Fruit fly (Drosophila melanogaster): ENCODE results near the gene ssx.

The ssx gene

dm6 chrX:1398455-1399055 lies 28.2 kb downstream of the ssx start (continued):
- peak; percentile 34 for TF ChIP-seq CG12659 (GFP tag; optimal IDR thresholded peaks at IDR 0.05)
- TF ChIP-seq ase (GFP tag; IDR thresholded peaks at IDR 0.05) = no peak; the same call in 1 of the 3 replicates
- TF ChIP-seq CG16813 (GFP tag; IDR thresholded peaks at IDR 0.05; ENCODE audit: partially characterized antibody) = no peak
- TF ChIP-seq Deaf1 (tag; optimal IDR thresholded peaks at IDR 0.05) = no peak
- TF ChIP-seq Dip3 (GFP tag; optimal IDR thresholded peaks at IDR 0.05) = peak; percentile 53
- TF ChIP-seq Bteb2 (GFP tag; optimal IDR thresholded peaks at IDR 0.05) = no peak
- peak; percentile 93 for TF ChIP-seq Ets65A (GFP tag)
- TF ChIP-seq CG7271 (tag; optimal IDR thresholded peaks at IDR 0.05) = no peak
- no peak for TF ChIP-seq salm (tag; optimal IDR thresholded peaks at IDR 0.05)
- TF ChIP-seq bab2 (GFP tag; optimal IDR thresholded peaks at IDR 0.05) = peak; percentile 42
- TF ChIP-seq CG17612 (GFP tag; IDR thresholded peaks at IDR 0.05) = 0 out of 2 replicates have a peak, but pooled peaks have one; percentile 28
- peak; percentile 11 for TF ChIP-seq chn (GFP tag; optimal IDR thresholded peaks at IDR 0.05)
- no peak for TF ChIP-seq grn (GFP tag; optimal IDR thresholded peaks at IDR 0.05)
- TF ChIP-seq phol (tag; optimal IDR thresholded peaks at IDR 0.05) = peak; percentile 62
- no peak for TF ChIP-seq CG12744 (GFP tag; optimal IDR thresholded peaks at IDR 0.05)
- TF ChIP-seq emc (GFP tag; optimal IDR thresholded peaks at IDR 0.05) = no peak
- TF ChIP-seq vvl (GFP tag; IDR thresholded peaks at IDR 0.05) = peak; percentile 71
- TF ChIP-seq zfh2 (GFP tag; optimal IDR thresholded peaks at IDR 0.05) = peak; percentile 38
- no peak for TF ChIP-seq CG6254 (GFP tag; optimal IDR thresholded peaks at IDR 0.05)
- TF ChIP-seq CG5953 (GFP tag; IDR thresholded peaks at IDR 0.05) = 0 out of 2 replicates have a peak, but pooled peaks have one; percentile 44
- peak; percentile 26; the same call in 1 of the 2 replicates for TF ChIP-seq ham (GFP tag; IDR thresholded peaks at IDR 0.05)
- peak; percentile 85 for TF ChIP-seq sens (GFP tag)
- TF ChIP-seq crp (GFP tag; optimal IDR thresholded peaks at IDR 0.05) = no peak
- peak; percentile 58 for TF ChIP-seq Rx (GFP tag; IDR thresholded peaks at IDR 0.05)
- TF ChIP-seq tna (GFP tag; IDR thresholded peaks at IDR 0.05; ENCODE audit: partially characterized antibody) = no peak
- TF ChIP-seq sob (GFP tag; IDR thresholded peaks at IDR 0.05) = peak; percentile 65
- TF ChIP-seq CG12299 (tag; optimal IDR thresholded peaks at IDR 0.05) = no peak
- TF ChIP-seq disco-r (GFP tag; optimal IDR thresholded peaks at IDR 0.05) = no peak
- TF ChIP-seq CG18619 (GFP tag; optimal IDR thresholded peaks at IDR 0.05) = peak; percentile 56
- no peak for TF ChIP-seq lov (optimal IDR thresholded peaks at IDR 0.05)
- 0 out of 3 replicates have a peak, but pooled peaks have one; percentile 47 for TF ChIP-seq lov (GFP tag; IDR thresholded peaks at IDR 0.05)
- TF ChIP-seq Hmr (GFP tag; optimal IDR thresholded peaks at IDR 0.05) = peak; percentile 71
- no peak for TF ChIP-seq CG14860 (GFP tag; IDR thresholded peaks at IDR 0.05; ENCODE audit: partially characterized antibody)
- TF ChIP-seq pb (GFP tag; optimal IDR thresholded peaks at IDR 0.05) = no peak
- TF ChIP-seq gcm2 (GFP tag; optimal IDR thresholded peaks at IDR 0.05) = no peak
- TF ChIP-seq tx (GFP tag; optimal IDR thresholded peaks at IDR 0.05) = peak; percentile 34
- no peak for TF ChIP-seq cas (GFP tag; IDR thresholded peaks at IDR 0.05)
- peak; percentile 45 for TF ChIP-seq CG6813 (GFP tag; optimal IDR thresholded peaks at IDR 0.05)
- TF ChIP-seq dmrt11E (tag; optimal IDR thresholded peaks at IDR 0.05) = peak; percentile 47
- peak; percentile 50; the same call in 1 of the 2 replicates for TF ChIP-seq CG17328 (GFP tag; IDR thresholded peaks at IDR 0.05)
- TF ChIP-seq hb (GFP tag; IDR thresholded peaks at IDR 0.05; ENCODE audit: partially characterized antibody) = no peak
- TF ChIP-seq CG31365 (tag; optimal IDR thresholded peaks at IDR 0.05) = no peak
- peak; percentile 79 for TF ChIP-seq lmd (GFP tag; IDR thresholded peaks at IDR 0.05)
- TF ChIP-seq CG3726 (GFP tag; IDR thresholded peaks at IDR 0.05) = peak; percentile 37; the same call in 1 of the 3 replicates
- TF ChIP-seq CG10321 (GFP tag; IDR thresholded peaks at IDR 0.05) = no peak
- TF ChIP-seq eyg (GFP tag; optimal IDR thresholded peaks at IDR 0.05) = no peak
- TF ChIP-seq HmgZ (tag; optimal IDR thresholded peaks at IDR 0.05) = peak; percentile 51
- TF ChIP-seq crc (GFP tag; optimal IDR thresholded peaks at IDR 0.05) = no peak
- peak; percentile 32 for TF ChIP-seq cwo (GFP tag; optimal IDR thresholded peaks at IDR 0.05)
- no peak for TF ChIP-seq aop (GFP tag; IDR thresholded peaks at IDR 0.05)
- peak; percentile 50 for TF ChIP-seq CG12219 (GFP tag; optimal IDR thresholded peaks at IDR 0.05)

All from whole organism, embryonic.